Worm (Caenorhabditis elegans): ENCODE results near the gene T04C9.1.

DNA sequence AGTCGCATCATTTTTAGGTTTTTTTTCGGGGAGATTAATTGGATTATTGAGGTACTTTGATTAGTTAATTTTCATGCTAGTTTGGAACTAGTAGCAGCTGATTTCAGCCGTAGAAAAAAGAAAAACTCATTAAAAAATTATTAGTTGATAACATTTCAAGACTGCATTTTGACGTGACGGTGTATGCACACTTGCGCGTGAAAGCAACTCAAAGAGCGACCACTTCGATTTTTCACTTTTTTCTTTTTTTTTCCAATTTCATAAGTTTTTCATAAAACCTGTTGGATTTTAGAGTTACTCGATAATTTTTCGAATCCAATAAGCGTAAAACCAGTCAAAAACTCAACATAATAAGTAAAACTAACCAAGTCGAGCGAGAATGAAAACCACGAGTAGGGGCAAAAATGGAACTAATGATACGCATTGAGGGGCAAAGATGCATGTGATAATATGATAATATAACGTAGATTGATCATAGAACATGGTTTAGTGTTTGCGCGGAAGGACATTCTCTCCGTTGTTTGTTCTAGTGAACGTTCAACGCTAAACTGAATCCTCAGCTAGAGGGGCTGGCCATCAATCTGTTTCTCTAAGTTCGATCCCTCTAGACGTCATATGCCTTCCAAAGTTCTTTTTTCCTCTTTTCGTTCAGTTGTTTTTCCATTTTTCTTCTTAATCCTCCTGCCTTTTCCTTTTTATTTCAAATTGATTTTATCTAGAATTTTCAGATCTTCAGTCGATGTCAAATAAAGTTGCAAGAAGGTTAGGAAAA is 44.7 kb upstream of the T04C9.1 start, which contains the start of the genes F25B5.6 and F25B5.3:
- no peak for TF ChIP-seq ztf-11 (tag; optimal IDR thresholded peaks at IDR 0.05)
- no peak for TF ChIP-seq lin-29 (GFP tag; IDR thresholded peaks at IDR 0.05)

Measured in whole organism, L4 larva.